Worm (Caenorhabditis elegans) whole organism, L2 larva: Measurements from ENCODE around the gene F59B10.4.

Source experiments
- C34F6.9 ChIP-seq: fragments of 150-350 bp; optimal IDR thresholded peaks from 2 replicates; lab custom pipeline; 2014; ENCODE audit warnings: missing biosample characterization, missing genetic modification characterization
- R02D3.7 ChIP-seq: fragments of 150-350 bp; optimal IDR thresholded peaks from 2 replicates; lab custom pipeline; 2014; ENCODE audit warnings: missing biosample characterization, missing genetic modification characterization
- Y55F3AM.14 ChIP-seq: fragments of 200-800 bp; sonication (Bioruptor generic); optimal IDR thresholded peaks from 2 replicates; lab custom pipeline; 2018; ENCODE audit warnings: mild to moderate bottlenecking, missing genetic modification characterization, missing compliant biosample characterization
- alr-1 ChIP-seq: fragments of 150-350 bp; optimal IDR thresholded peaks from 2 replicates; lab custom pipeline; 2014; ENCODE audit warnings: missing biosample characterization, missing genetic modification characterization
- aly-2 ChIP-seq: fragments of 150-350 bp; optimal IDR thresholded peaks from 2 replicates; lab custom pipeline; 2014; ENCODE audit warnings: missing biosample characterization, missing genetic modification characterization
- ama-1 ChIP-seq: fragments of 150-350 bp; optimal IDR thresholded peaks from 2 replicates; lab custom pipeline; 2018; ENCODE audit warnings: inconsistent platforms
- blmp-1 ChIP-seq: sonication (generic microtip); optimal IDR thresholded peaks from 2 replicates; lab custom pipeline; 2017; ENCODE audit warnings: missing genetic modification characterization, mild to moderate bottlenecking, missing compliant biosample characterization, antibody characterized with exemption, moderate library complexity; ENCODE audit not compliant: insufficient read depth
- ceh-16 ChIP-seq: fragments of 150-350 bp; optimal IDR thresholded peaks from 2 replicates; lab custom pipeline; 2014; ENCODE audit warnings: missing biosample characterization, missing genetic modification characterization
- ceh-82 ChIP-seq: fragments of 150-350 bp; optimal IDR thresholded peaks from 2 replicates; lab custom pipeline; 2014; ENCODE audit warnings: missing biosample characterization, missing genetic modification characterization
- crh-2 ChIP-seq: sonication (generic microtip); optimal IDR thresholded peaks from 2 replicates; lab custom pipeline; 2017; ENCODE audit warnings: missing biosample characterization, missing genetic modification characterization
- egl-27 ChIP-seq: sonication (generic microtip); optimal IDR thresholded peaks from 3 replicates; lab custom pipeline; 2017; ENCODE audit warnings: missing biosample characterization, missing genetic modification reagents, missing genetic modification characterization
- fos-1 ChIP-seq: fragments of 150-350 bp; optimal IDR thresholded peaks from 2 replicates; lab custom pipeline; 2014; ENCODE audit warnings: missing biosample characterization, missing genetic modification characterization
- lin-11 ChIP-seq: fragments of 150-350 bp; sonication (generic microtip); optimal IDR thresholded peaks from 2 replicates; lab custom pipeline; 2014; ENCODE audit warnings: missing biosample characterization, missing genetic modification characterization, inconsistent platforms, mixed read lengths
- lin-13 ChIP-seq: fragments of 150-350 bp; optimal IDR thresholded peaks from 2 replicates; lab custom pipeline; 2014; ENCODE audit warnings: missing biosample characterization, missing genetic modification reagents, missing genetic modification characterization
- lsy-2 ChIP-seq, 2 experiments: fragments of 150-350 bp in 1 of 2; sonication (generic microtip) in 1 of 2; optimal IDR thresholded peaks; 2 replicates each; lab custom pipeline; 2014 to 2017; ENCODE audit warnings: missing biosample characterization in 2 of 2, missing genetic modification characterization in 2 of 2
- mab-5 ChIP-seq: fragments of 150-350 bp; optimal IDR thresholded peaks from 2 replicates; lab custom pipeline; 2014; ENCODE audit warnings: missing biosample characterization, missing genetic modification characterization
- mdl-1 ChIP-seq, 2 experiments: fragments of 150-350 bp in 1 of 2; sonication (generic microtip) in 1 of 2; optimal IDR thresholded peaks; 2 replicates each; lab custom pipeline; 2017; ENCODE audit warnings: missing biosample characterization in 2 of 2, missing genetic modification characterization in 2 of 2
- nhr-10 ChIP-seq: sonication (generic microtip); optimal IDR thresholded peaks from 2 replicates; lab custom pipeline; 2017; ENCODE audit warnings: missing biosample characterization, missing genetic modification characterization
- nhr-129 ChIP-seq: fragments of 150-350 bp; optimal IDR thresholded peaks from 2 replicates; lab custom pipeline; 2014; ENCODE audit warnings: missing biosample characterization, missing genetic modification characterization
- nhr-21 ChIP-seq: fragments of 150-350 bp; optimal IDR thresholded peaks from 2 replicates; lab custom pipeline; 2014; ENCODE audit warnings: missing biosample characterization, missing genetic modification characterization
- nhr-23 ChIP-seq: fragments of 150-350 bp; optimal IDR thresholded peaks from 2 replicates; lab custom pipeline; 2014; ENCODE audit warnings: missing biosample characterization, missing genetic modification reagents, missing genetic modification characterization
- nhr-237 ChIP-seq: fragments of 150-350 bp; optimal IDR thresholded peaks from 2 replicates; lab custom pipeline; 2014; ENCODE audit warnings: missing biosample characterization, missing genetic modification characterization
- nhr-25 ChIP-seq: fragments of 150-350 bp; sonication (generic microtip); optimal IDR thresholded peaks from 3 replicates; lab custom pipeline; 2014; ENCODE audit warnings: missing biosample characterization, missing genetic modification characterization
- nhr-6 ChIP-seq: fragments of 150-350 bp; optimal IDR thresholded peaks from 2 replicates; lab custom pipeline; 2014; ENCODE audit warnings: missing biosample characterization, missing genetic modification characterization
- sem-4 ChIP-seq: fragments of 150-350 bp; optimal IDR thresholded peaks from 2 replicates; lab custom pipeline; 2014; ENCODE audit warnings: missing biosample characterization, missing genetic modification reagents, missing genetic modification characterization
- sma-3 ChIP-seq: sonication (generic microtip); optimal IDR thresholded peaks from 2 replicates; lab custom pipeline; 2016; ENCODE audit warnings: missing genetic modification reagents, missing genetic modification characterization, missing compliant biosample characterization
- sma-9 ChIP-seq, 2 experiments: fragments of 150-350 bp in 1 of 2; sonication (generic microtip) in 1 of 2; optimal IDR thresholded peaks; 2 replicates each; lab custom pipeline; 2014 to 2016; ENCODE audit warnings: missing genetic modification characterization in 2 of 2, mild to moderate bottlenecking in 1 of 2, missing biosample characterization in 1 of 2, missing compliant biosample characterization in 1 of 2, missing genetic modification reagents in 1 of 2, moderate library complexity in 1 of 2
- snpc-4 ChIP-seq: fragments of 150-350 bp; optimal IDR thresholded peaks from 2 replicates; lab custom pipeline; 2014; ENCODE audit warnings: missing biosample characterization, missing genetic modification characterization
- unc-39 ChIP-seq: fragments of 150-350 bp; optimal IDR thresholded peaks from 2 replicates; lab custom pipeline; 2014; ENCODE audit warnings: missing biosample characterization, missing genetic modification characterization
- unc-55 ChIP-seq: fragments of 150-350 bp; sonication (generic microtip); optimal IDR thresholded peaks from 3 replicates; lab custom pipeline; 2014; ENCODE audit warnings: missing biosample characterization, missing genetic modification reagents, missing genetic modification characterization
- zag-1 ChIP-seq: fragments of 150-350 bp; optimal IDR thresholded peaks from 2 replicates; lab custom pipeline; 2014; ENCODE audit warnings: missing biosample characterization, missing genetic modification characterization
- ztf-1 ChIP-seq: fragments of 200-800 bp; sonication (Bioruptor generic); conservative IDR thresholded peaks from 2 replicates; pipeline ENCODE4 v1.3.6; 2022; ENCODE audit warnings: missing genetic modification characterization, missing compliant biosample characterization
- ztf-4 ChIP-seq: fragments of 150-350 bp; optimal IDR thresholded peaks from 2 replicates; lab custom pipeline; 2014; ENCODE audit warnings: missing biosample characterization, missing genetic modification characterization

The F59B10.4 gene

DNA sequence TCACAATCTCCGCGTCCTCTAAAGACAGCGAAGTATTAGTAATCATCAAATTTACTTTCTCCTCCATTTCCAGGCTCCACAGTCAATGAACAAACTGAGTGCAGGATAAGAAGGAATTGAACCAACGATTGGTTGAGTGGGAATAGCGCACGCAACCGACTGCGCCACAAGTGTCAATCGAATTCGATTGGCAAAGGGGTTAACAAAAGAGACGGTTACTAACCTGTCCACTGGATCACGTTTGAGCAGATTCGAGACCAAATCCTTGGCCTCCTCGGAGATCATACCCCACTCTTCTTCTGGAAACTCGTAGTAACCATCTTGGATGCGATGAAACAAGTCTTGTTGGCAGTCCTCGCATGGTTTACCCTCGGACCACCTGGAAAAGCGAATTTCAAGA lies 26.3 kb upstream of the F59B10.4 start:
- TF ChIP-seq alr-1 (tag; lab: Kevin White, UChicago) (no peak), lin-13 (GFP tag; lab: Kevin White, UChicago) (peak; percentile 17), sem-4 (tag; lab: Kevin White, UChicago) (no peak), ama-1 (peak; percentile 77), mdl-1 (tag; optimal IDR thresholded peaks at IDR 0.05; lab: Kevin White, UChicago) (peak in 1 of 2 experiments; percentile 8)

DNA sequence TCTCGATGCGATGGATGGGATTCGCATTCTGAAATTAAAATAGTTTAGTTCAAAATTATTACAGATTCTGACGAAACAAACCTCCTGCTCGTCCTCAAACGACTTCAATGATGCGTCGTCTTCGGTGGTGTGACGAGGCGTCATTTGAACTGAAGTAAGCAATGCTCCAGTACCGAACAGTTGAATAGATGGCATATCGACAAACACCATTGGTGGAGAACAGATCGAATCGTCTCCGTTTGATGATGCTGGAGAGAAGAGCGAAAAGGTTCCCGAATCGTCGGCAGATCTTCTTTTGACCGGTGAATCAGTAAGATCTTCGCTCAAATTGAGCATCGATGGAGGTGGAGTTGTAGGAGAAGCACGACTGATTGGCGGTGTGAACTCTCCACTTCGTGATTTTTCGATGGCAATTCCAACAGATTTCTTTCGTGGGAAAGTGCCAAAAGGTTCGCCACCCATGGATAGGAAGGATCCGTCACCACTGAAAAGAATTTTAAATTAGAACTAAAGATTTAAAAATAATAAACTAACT lies 25.5 kb upstream of the F59B10.4 start:
- peak; percentile 33 for TF ChIP-seq nhr-129 (tag; lab: Kevin White, UChicago)
- peak; percentile 11 for TF ChIP-seq lin-11
- no peak for TF ChIP-seq nhr-21

DNA sequence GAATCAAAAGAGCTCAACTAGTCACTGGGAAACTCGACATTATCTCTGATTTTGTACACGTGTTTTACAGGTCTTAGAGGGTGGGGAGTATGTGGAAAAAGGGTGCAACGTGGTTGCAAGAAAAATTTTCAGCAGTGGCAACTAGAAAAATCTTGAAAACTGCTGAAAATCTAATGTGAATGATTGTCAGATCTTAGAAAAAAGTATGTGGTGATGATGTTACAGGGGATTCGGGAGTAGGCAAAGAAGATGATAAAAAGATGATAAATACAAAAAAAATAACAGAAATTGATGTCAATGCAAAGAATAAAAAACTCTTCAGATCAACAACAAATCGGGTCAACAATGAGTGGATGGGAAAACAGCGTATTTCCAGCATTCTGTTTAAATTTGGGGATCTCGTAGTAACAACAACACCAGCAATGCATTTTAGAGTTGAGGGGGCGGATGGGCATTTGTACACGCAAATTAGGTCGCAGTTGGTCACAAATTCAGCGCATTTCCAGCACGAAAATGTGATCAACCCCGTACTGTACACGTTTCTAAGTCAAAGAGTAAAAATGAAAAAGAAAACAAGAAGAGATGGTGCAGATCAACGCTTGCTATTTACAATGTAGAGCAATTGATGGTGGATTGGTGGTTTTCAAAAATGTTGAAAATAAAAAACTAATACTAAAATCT lies 24.7 kb upstream of the F59B10.4 start:
- TF ChIP-seq zag-1 (tag; lab: Kevin White, UChicago) (no peak), ztf-4 (tag; lab: Kevin White, UChicago) (no peak), nhr-10 (tag; lab: Kevin White, UChicago) (no peak), mab-5 (tag; lab: Kevin White, UChicago) (no peak), nhr-237 (no peak), crh-2 (tag; lab: Kevin White, UChicago) (peak; percentile 1), aly-2 (tag; lab: Kevin White, UChicago) (no peak), nhr-25 (tag; lab: Kevin White, UChicago) (peak; percentile 28), sma-3 (peak; percentile 36), C34F6.9 (tag; lab: Kevin White, UChicago) (no peak), unc-55 (GFP tag; lab: Kevin White, UChicago) (no peak), nhr-6 (tag; lab: Kevin White, UChicago) (no peak), lin-11 (no peak), egl-27 (tag; lab: Kevin White, UChicago) (no peak), sma-9 (GFP tag; optimal IDR thresholded peaks at IDR 0.05; lab: Kevin White, UChicago) (peak; percentile 35), sma-9 (tag; optimal IDR thresholded peaks at IDR 0.05; lab: Kevin White, UChicago) (no peak), snpc-4 (tag; lab: Kevin White, UChicago) (no peak), fos-1 (tag; lab: Kevin White, UChicago) (no peak), unc-39 (tag; lab: Kevin White, UChicago) (no peak)

DNA sequence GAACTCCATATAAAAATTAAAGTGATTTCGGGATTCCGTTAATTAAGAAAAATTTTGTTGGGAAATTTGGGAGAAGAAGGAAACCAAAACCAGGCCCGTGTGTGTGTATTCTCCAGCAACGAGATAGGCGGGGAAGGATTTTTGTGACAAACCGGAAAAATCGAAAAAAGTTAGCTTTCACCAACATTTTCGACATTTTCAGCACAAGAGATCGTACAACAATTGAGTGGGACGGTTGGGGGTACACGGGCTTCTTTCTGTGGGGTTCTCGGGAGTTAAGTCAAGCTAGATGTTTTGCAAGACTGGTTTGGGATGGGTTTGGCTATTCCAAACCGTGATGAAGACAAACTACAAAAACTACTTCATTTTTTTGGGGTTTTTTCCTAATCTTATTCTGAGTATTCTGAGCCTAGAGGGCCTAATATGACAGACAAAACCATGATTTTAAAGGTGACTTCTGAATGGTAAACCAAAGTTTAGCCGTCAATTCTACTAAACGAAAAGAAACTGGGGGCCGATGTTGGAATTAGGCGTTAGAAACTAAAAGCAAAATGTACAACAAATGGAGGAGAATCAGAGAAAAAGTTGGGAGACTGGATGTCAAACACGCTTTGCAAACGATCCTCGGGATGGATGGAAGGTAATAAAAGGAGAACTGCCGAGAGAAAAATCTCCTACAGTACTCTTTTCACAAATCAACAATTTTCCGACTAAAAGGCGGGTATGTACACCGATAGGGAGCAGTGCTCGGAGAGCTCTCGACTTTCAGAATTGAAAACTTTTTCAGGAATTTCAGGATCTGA lies 23.9 kb upstream of the F59B10.4 start:
- no peak for TF ChIP-seq ceh-82 (tag; lab: Kevin White, UChicago)
- peak; percentile 92 for TF ChIP-seq ama-1
- TF ChIP-seq lsy-2 (tag; optimal IDR thresholded peaks at IDR 0.05; lab: Kevin White, UChicago), result peak; percentile 6 to 20
- no peak for TF ChIP-seq fos-1 (tag; lab: Kevin White, UChicago)
- peak; percentile 64 for TF ChIP-seq Y55F3AM.14
- TF ChIP-seq ztf-1 (GFP tag; lab: Robert Waterston, UW), result no peak
- no peak for TF ChIP-seq sma-3
- peak; percentile 7 for TF ChIP-seq blmp-1 (tag; lab: Kevin White, UChicago)
- no peak for TF ChIP-seq lin-11
- no peak for TF ChIP-seq nhr-23 (tag; lab: Kevin White, UChicago)
- peak; percentile 11 for TF ChIP-seq ztf-4 (tag; lab: Kevin White, UChicago)
- peak; percentile 32 for TF ChIP-seq nhr-6 (tag; lab: Kevin White, UChicago)
- TF ChIP-seq nhr-129 (tag; lab: Kevin White, UChicago), result peak; percentile 34
- no peak for TF ChIP-seq R02D3.7 (tag; lab: Kevin White, UChicago)
- no peak for TF ChIP-seq ceh-16
- TF ChIP-seq, all 48 proteins: peak for 7
